Worm (Caenorhabditis elegans): ENCODE results near the gene fzy-1.

fzy-1 gene

DNA sequence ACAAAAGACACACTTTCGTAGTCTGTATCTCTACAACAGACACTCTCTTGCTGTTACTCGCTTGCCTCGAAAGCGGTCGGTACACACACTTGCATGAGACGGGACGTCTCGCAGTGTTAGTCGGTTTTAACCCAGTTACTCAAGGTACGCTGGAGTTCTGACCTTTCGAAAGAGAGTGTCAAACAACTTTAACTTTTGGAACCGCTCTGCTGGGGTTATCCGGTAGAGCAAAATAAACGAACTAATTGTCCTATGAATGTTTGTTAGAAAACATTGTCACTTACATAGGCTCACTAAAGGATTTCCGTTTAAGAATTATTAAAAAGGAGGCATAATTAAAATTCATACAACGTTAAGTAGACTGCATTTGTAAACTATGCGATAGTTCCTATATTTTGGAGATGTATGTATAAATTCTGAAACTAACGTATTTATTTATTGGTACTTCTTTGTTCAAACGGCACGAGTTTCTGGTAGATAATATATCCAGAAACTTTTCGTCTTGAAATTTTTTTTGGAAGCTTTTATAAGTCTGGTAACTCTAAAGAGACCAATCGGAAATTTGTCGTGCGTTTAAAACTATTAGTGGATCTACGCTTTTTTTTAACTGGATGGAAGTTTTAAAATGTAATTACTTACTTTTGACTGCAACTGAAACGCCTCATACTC lies 43.0 kb downstream of the fzy-1 start (continued):
- TF ChIP-seq K11D2.4 (GFP tag; IDR thresholded peaks at IDR 0.05) (peak; percentile 95), snpc-3.4 (tag; optimal IDR thresholded peaks at IDR 0.05) (peak; percentile 93), attf-6 (GFP tag; IDR thresholded peaks at IDR 0.05) (peak; percentile 100), lsl-1 (GFP tag; optimal IDR thresholded peaks at IDR 0.05) (peak; percentile 55), sea-2 (GFP tag; IDR thresholded peaks at IDR 0.05) (peak; percentile 77; the same call in 1 of the 2 replicates), F55B11.4 (tag; optimal IDR thresholded peaks at IDR 0.05; ENCODE audit: borderline replicate concordance, insufficient read depth) (no peak), mel-28 (tag; optimal IDR thresholded peaks at IDR 0.05; ENCODE audit: borderline replicate concordance) (peak; percentile 91), hlh-12 (tag; optimal IDR thresholded peaks at IDR 0.05) (peak; percentile 39), cebp-2 (GFP tag; IDR thresholded peaks at IDR 0.05) (peak; percentile 83; the same call in 1 of the 2 replicates), F37B4.10 (GFP tag; IDR thresholded peaks at IDR 0.05) (peak; percentile 92; the same call in 1 of the 2 replicates), C06A6.2 (GFP tag; conservative IDR thresholded peaks at IDR 0.05) (peak; percentile 96), B0035.1 (tag; optimal IDR thresholded peaks at IDR 0.05) (peak; percentile 94), ets-4 (GFP tag; optimal IDR thresholded peaks at IDR 0.05) (peak; percentile 89), athp-1 (tag; optimal IDR thresholded peaks at IDR 0.05) (peak; percentile 94), let-607 (tag; optimal IDR thresholded peaks at IDR 0.05) (peak; percentile 79 to 91), Y67H2A.10 (GFP tag; conservative IDR thresholded peaks at IDR 0.05) (peak; percentile 73), dpff-1 (tag; optimal IDR thresholded peaks at IDR 0.05) (peak; percentile 97), ama-1 (optimal IDR thresholded peaks at IDR 0.05) (peak; percentile 100), ama-1 (GFP tag; optimal IDR thresholded peaks at IDR 0.05) (peak; percentile 85 to 93)

ce11 chrII:5544145-5544515 lies 43.6 kb downstream of the fzy-1 start:
- TF ChIP-seq hsf-1 (GFP tag; IDR thresholded peaks at IDR 0.05) (peak; percentile 11; the same call in 1 of the 2 replicates), xnd-1 (tag; optimal IDR thresholded peaks at IDR 0.05) (no peak), attf-6 (GFP tag; IDR thresholded peaks at IDR 0.05) (peak; percentile 98), hmg-20 (GFP tag; IDR thresholded peaks at IDR 0.05) (0 out of 2 replicates have a peak, but pooled peaks have one; percentile 27), ZK185.1 (tag; optimal IDR thresholded peaks at IDR 0.05; ENCODE audit: poor library complexity, severe bottlenecking) (peak; percentile 18), atf-7 (tag; optimal IDR thresholded peaks at IDR 0.05) (no peak), hmg-1.2 (GFP tag; IDR thresholded peaks at IDR 0.05) (peak; percentile 53), mel-28 (tag; optimal IDR thresholded peaks at IDR 0.05; ENCODE audit: borderline replicate concordance) (no peak), ceh-27 (GFP tag; optimal IDR thresholded peaks at IDR 0.05) (peak; percentile 50), rcor-1 (GFP tag; IDR thresholded peaks at IDR 0.05) (peak; percentile 31; the same call in 1 of the 2 replicates), nhr-80 (tag; optimal IDR thresholded peaks at IDR 0.05) (peak; percentile 11), K12H6.12 (tag; optimal IDR thresholded peaks at IDR 0.05) (no peak), K11D2.4 (GFP tag; IDR thresholded peaks at IDR 0.05) (peak; percentile 62; the same call in 1 of the 2 replicates), lir-1 (GFP tag; conservative IDR thresholded peaks at IDR 0.05) (no peak), hlh-12 (tag; optimal IDR thresholded peaks at IDR 0.05) (no peak), egl-18 (GFP tag; IDR thresholded peaks at IDR 0.05) (0 out of 2 replicates have a peak, but pooled peaks have one; percentile 9), F22D6.2 (tag; optimal IDR thresholded peaks at IDR 0.05) (peak; percentile 32), madf-10 (tag; optimal IDR thresholded peaks at IDR 0.05) (no peak), attf-5 (GFP tag; optimal IDR thresholded peaks at IDR 0.05) (peak; percentile 34), mes-4 (tag; optimal IDR thresholded peaks at IDR 0.05) (no peak), F57A8.1 (GFP tag; optimal IDR thresholded peaks at IDR 0.05) (no peak), tbp1 (GFP tag; optimal IDR thresholded peaks at IDR 0.05) (peak; percentile 74), nfya-2 (GFP tag; IDR thresholded peaks at IDR 0.05) (no peak), ceh-91 (GFP tag; IDR thresholded peaks at IDR 0.05) (no peak), zim-3 (tag; optimal IDR thresholded peaks at IDR 0.05) (no peak), ztf-6 (GFP tag; IDR thresholded peaks at IDR 0.05) (no peak), madf-3 (GFP tag; IDR thresholded peaks at IDR 0.05) (no peak), B0336.3 (GFP tag; IDR thresholded peaks at IDR 0.05) (peak; percentile 54; the same call in 1 of the 2 replicates), ama-1 (optimal IDR thresholded peaks at IDR 0.05) (peak; percentile 98), ama-1 (GFP tag; optimal IDR thresholded peaks at IDR 0.05) (no peak), attf-3 (GFP tag; conservative IDR thresholded peaks at IDR 0.05) (peak; percentile 49), ztf-22 (GFP tag; optimal IDR thresholded peaks at IDR 0.05) (peak; percentile 50), mcd-1 (GFP tag; IDR thresholded peaks at IDR 0.05) (peak; percentile 61)

All from whole organism, young adult.